Worm (Caenorhabditis elegans): ENCODE measurements around the gene B0238.9.

ce11 chrV:5225660-5226059 lies 52.2 kb downstream of the B0238.9 start:
- TF ChIP-seq mep-1 (tag; optimal IDR thresholded peaks at IDR 0.05) = no peak
- TF ChIP-seq efl-3 (GFP tag; optimal IDR thresholded peaks at IDR 0.05) = no peak
- TF ChIP-seq snu-23 (GFP tag; optimal IDR thresholded peaks at IDR 0.05) = no peak
- TF ChIP-seq nhr-28 (tag; optimal IDR thresholded peaks at IDR 0.05) = no peak

Measured in whole organism, L1 larva.